Fruit fly (Drosophila melanogaster) whole organism, prepupa: Measurements from ENCODE around the gene ncd.

Experiments
- Sox14 ChIP-seq: fragments of 200-800 bp; sonication (Bioruptor generic); optimal IDR thresholded peaks from 3 replicates; lab custom pipeline; 2016; ENCODE audit warnings: missing biosample characterization, missing genetic modification characterization
- eg ChIP-seq: fragments of 200-800 bp; sonication (Bioruptor generic); IDR thresholded peaks from 3 replicates; pipeline ENCODE4 v1.3.6; 2022; ENCODE audit warnings: missing biosample characterization, missing genetic modification characterization
- spab ChIP-seq: fragments of 200-800 bp; sonication (Bioruptor generic); optimal IDR thresholded peaks from 2 replicates; lab custom pipeline; 2017; ENCODE audit warnings: missing biosample characterization, mild to moderate bottlenecking, missing genetic modification characterization, missing genetic modification reagents

- no peak for TF ChIP-seq eg
- TF ChIP-seq Sox14: no peak
- no peak for TF ChIP-seq spab (GFP tag; lab: Kevin White, UChicago)
These were observed 21.7 kb downstream of the ncd start for dm6 chr3R:29785242-29785641.
